Fruit fly (Drosophila melanogaster) whole organism, pupa: ENCODE results near the gene CG32767.
A peak's percentile ranks its signal among the peaks of the same experiment; 100 is the strongest.

ENCODE experiments used
- CG10348 ChIP-seq: fragments of 200-800 bp; sonication (Bioruptor generic); IDR thresholded peaks from 2 replicates; pipeline ENCODE4 v1.3.6; 2022; ENCODE audit warnings: missing biosample characterization, missing genetic modification characterization
- CG12605 ChIP-seq: fragments of 200-800 bp; sonication (Bioruptor generic); IDR thresholded peaks from 2 replicates; pipeline ENCODE4 v1.3.6; 2022; ENCODE audit warnings: missing biosample characterization, missing genetic modification characterization
- CG13204 ChIP-seq: fragments of 200-800 bp; sonication (Bioruptor generic); optimal IDR thresholded peaks from 2 replicates; lab custom pipeline; 2018; ENCODE audit warnings: missing biosample characterization, mild to moderate bottlenecking, missing genetic modification characterization, moderate library complexity
- CG14655 ChIP-seq: fragments of 200-800 bp; sonication (Bioruptor generic); optimal IDR thresholded peaks from 3 replicates; lab custom pipeline; 2017; ENCODE audit warnings: mild to moderate bottlenecking, missing biosample characterization, missing genetic modification reagents, missing genetic modification characterization
- CG15710 ChIP-seq: fragments of 200-800 bp; sonication (Bioruptor generic); optimal IDR thresholded peaks from 2 replicates; lab custom pipeline; 2018; ENCODE audit warnings: missing biosample characterization, mild to moderate bottlenecking, missing genetic modification characterization, moderate library complexity
- CG17806 ChIP-seq: fragments of 200-800 bp; sonication (Bioruptor generic); optimal IDR thresholded peaks from 2 replicates; lab custom pipeline; 2018; ENCODE audit warnings: missing biosample characterization, mild to moderate bottlenecking, missing genetic modification characterization, moderate library complexity
- CG32121 ChIP-seq: fragments of 200-800 bp; sonication (Bioruptor generic); IDR thresholded peaks from 2 replicates; pipeline ENCODE4 v1.3.6; 2022; ENCODE audit warnings: missing biosample characterization, missing genetic modification characterization
- CG34367 ChIP-seq: fragments of 200-800 bp; sonication (Bioruptor generic); optimal IDR thresholded peaks from 2 replicates; lab custom pipeline; 2018; ENCODE audit warnings: missing biosample characterization, mild to moderate bottlenecking, missing genetic modification characterization
- CG4496 ChIP-seq: fragments of 200-800 bp; sonication (Bioruptor generic); IDR thresholded peaks from 3 replicates; pipeline ENCODE4 v1.3.6; 2022; ENCODE audit warnings: missing biosample characterization, missing genetic modification characterization
- CG8159 ChIP-seq: fragments of 200-800 bp; sonication (Bioruptor generic); optimal IDR thresholded peaks from 3 replicates; lab custom pipeline; 2018; ENCODE audit warnings: missing biosample characterization, mild to moderate bottlenecking, missing genetic modification characterization, moderate library complexity
- CG8301 ChIP-seq: fragments of 200-800 bp; sonication (Bioruptor generic); optimal IDR thresholded peaks from 2 replicates; lab custom pipeline; 2018; ENCODE audit warnings: missing biosample characterization, mild to moderate bottlenecking, missing genetic modification characterization
- CG9948 ChIP-seq: fragments of 200-800 bp; sonication (Bioruptor generic); optimal IDR thresholded peaks from 2 replicates; lab custom pipeline; 2018; ENCODE audit warnings: missing biosample characterization, mild to moderate bottlenecking, missing genetic modification characterization, moderate library complexity
- D1 ChIP-seq: fragments of 200-800 bp; sonication (Bioruptor generic); optimal IDR thresholded peaks from 2 replicates; lab custom pipeline; 2018; ENCODE audit warnings: missing biosample characterization, mild to moderate bottlenecking, missing genetic modification characterization, moderate library complexity
- EcR ChIP-seq: fragments of 200-800 bp; sonication (Bioruptor generic); optimal IDR thresholded peaks from 3 replicates; lab custom pipeline; 2019; ENCODE audit warnings: missing biosample characterization, missing genetic modification characterization, mild to moderate bottlenecking, moderate library complexity, missing genetic modification reagents
- Ets98B ChIP-seq: fragments of 200-800 bp; sonication (Bioruptor generic); IDR thresholded peaks from 2 replicates; pipeline ENCODE4 v1.3.6; 2022; ENCODE audit warnings: missing biosample characterization, missing genetic modification characterization
- Pif1A ChIP-seq: fragments of 200-800 bp; sonication (Bioruptor generic); optimal IDR thresholded peaks from 3 replicates; lab custom pipeline; 2016; ENCODE audit warnings: missing biosample characterization, missing genetic modification characterization
- Pif1B ChIP-seq: fragments of 200-800 bp; sonication (Bioruptor generic); optimal IDR thresholded peaks from 3 replicates; lab custom pipeline; 2016; ENCODE audit warnings: missing biosample characterization, missing genetic modification characterization
- Snoo ChIP-seq: fragments of 200-800 bp; sonication (Bioruptor generic); optimal IDR thresholded peaks from 3 replicates; lab custom pipeline; 2017; ENCODE audit warnings: missing biosample characterization, mild to moderate bottlenecking, missing genetic modification characterization, inconsistent platforms
- fd96Ca ChIP-seq: fragments of 200-800 bp; sonication (Bioruptor generic); IDR thresholded peaks from 3 replicates; pipeline ENCODE4 v1.3.6; 2022; ENCODE audit warnings: missing biosample characterization, missing genetic modification characterization
- gl ChIP-seq: fragments of 200-800 bp; sonication (Bioruptor generic); optimal IDR thresholded peaks from 2 replicates; lab custom pipeline; 2018; ENCODE audit warnings: missing biosample characterization, mild to moderate bottlenecking, missing genetic modification characterization
- rn ChIP-seq: fragments of 200-800 bp; sonication (Bioruptor generic); IDR thresholded peaks from 2 replicates; pipeline ENCODE4 v1.3.6; 2022; ENCODE audit warnings: missing biosample characterization, missing genetic modification characterization

Gene CG32767

dm6 chrX:5084146-5085085, at the start of gene CG32767:
Gene CG32767, minus strand, starts transcription at chrX:5084768.
- peak; percentile 8 for TF ChIP-seq CG8159 (tag; lab: Kevin White, UChicago)
- peak; percentile 0 for TF ChIP-seq CG8301 (tag; lab: Kevin White, UChicago)
- no peak for TF ChIP-seq CG9948 (tag; lab: Kevin White, UChicago)
- no peak for TF ChIP-seq Ets98B (GFP tag; lab: Robert Waterston, UW)
- TF ChIP-seq rn (GFP tag; lab: Robert Waterston, UW), result no peak
- TF ChIP-seq CG4496 (GFP tag; lab: Robert Waterston, UW), result peak; percentile 30; the same call in 1 of the 3 replicates
- TF ChIP-seq CG12605 (GFP tag; lab: Robert Waterston, UW), result no peak
- peak; percentile 43; the same call in 2 of the 3 replicates for TF ChIP-seq fd96Ca
- peak; percentile 34 for TF ChIP-seq Pif1A
- no peak for TF ChIP-seq CG15710 (tag; lab: Kevin White, UChicago)
- no peak for TF ChIP-seq CG14655 (GFP tag; lab: Kevin White, UChicago)
- no peak for TF ChIP-seq CG10348 (GFP tag; lab: Robert Waterston, UW)

DNA sequence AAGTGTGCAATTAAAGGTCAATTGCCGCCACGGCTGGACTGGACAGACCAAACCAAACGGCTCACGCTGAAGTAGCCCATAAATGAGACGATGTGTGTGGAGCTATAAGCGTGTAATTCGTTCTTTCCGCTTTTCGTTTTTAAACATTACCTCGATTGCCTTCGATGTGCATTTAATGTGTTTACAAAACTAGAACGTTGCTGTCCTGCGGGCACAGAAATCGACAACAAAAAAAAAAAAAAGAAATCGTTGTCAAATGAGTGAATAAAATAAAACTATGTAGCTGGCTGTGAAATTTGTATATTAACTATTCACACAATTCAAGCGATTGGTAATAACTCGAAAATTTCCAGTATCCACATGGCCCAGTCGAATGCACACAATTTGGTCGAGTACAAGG, 47.0 kb upstream of the CG32767 start, which contains the start of gene Rpn13R:
Gene Rpn13R, plus strand, starts transcription at position 301 of the 400 bp plus-strand sequence.
- TF ChIP-seq EcR, result no peak
- no peak for TF ChIP-seq CG4496 (GFP tag; lab: Robert Waterston, UW)
- TF ChIP-seq Snoo (tag; lab: Kevin White, UChicago), result no peak
- TF ChIP-seq CG8159 (tag; lab: Kevin White, UChicago), result no peak
- no peak for TF ChIP-seq CG9948 (tag; lab: Kevin White, UChicago)
- TF ChIP-seq CG10348 (GFP tag; lab: Robert Waterston, UW), result no peak
- no peak for TF ChIP-seq D1 (tag; lab: Kevin White, UChicago)
- TF ChIP-seq rn (GFP tag; lab: Robert Waterston, UW), result no peak
- no peak for TF ChIP-seq Ets98B (GFP tag; lab: Robert Waterston, UW)

dm6 chrX:5113091-5113490, 28.5 kb upstream of the CG32767 start:
- no peak for TF ChIP-seq EcR
- no peak for TF ChIP-seq CG9948 (tag; lab: Kevin White, UChicago)
- TF ChIP-seq CG10348 (GFP tag; lab: Robert Waterston, UW), result no peak
- no peak for TF ChIP-seq Pif1B (GFP tag; lab: Kevin White, UChicago)
- no peak for TF ChIP-seq CG32121 (GFP tag; lab: Robert Waterston, UW)
- no peak for TF ChIP-seq Ets98B (GFP tag; lab: Robert Waterston, UW)
- no peak for TF ChIP-seq CG13204 (GFP tag; lab: Kevin White, UChicago)
- no peak for TF ChIP-seq CG15710 (tag; lab: Kevin White, UChicago)
- TF ChIP-seq CG4496 (GFP tag; lab: Robert Waterston, UW), result no peak
- no peak for TF ChIP-seq CG8301 (tag; lab: Kevin White, UChicago)
- TF ChIP-seq Pif1A, result no peak
- TF ChIP-seq gl (tag; lab: Kevin White, UChicago), result no peak
- no peak for TF ChIP-seq CG17806 (tag; lab: Kevin White, UChicago)
- TF ChIP-seq rn (GFP tag; lab: Robert Waterston, UW), result no peak
- TF ChIP-seq Snoo (tag; lab: Kevin White, UChicago), result no peak
- TF ChIP-seq CG14655 (GFP tag; lab: Kevin White, UChicago), result no peak
- no peak for TF ChIP-seq CG8159 (tag; lab: Kevin White, UChicago)

- no peak for TF ChIP-seq D1 (tag; lab: Kevin White, UChicago)
- no peak for TF ChIP-seq Pif1B (GFP tag; lab: Kevin White, UChicago)
Measured at dm6 chrX:5095620-5096019, 11.1 kb upstream of the CG32767 start.

dm6 chrX:5094387-5094786, 9.8 kb upstream of the CG32767 start:
- TF ChIP-seq CG10348 (GFP tag; lab: Robert Waterston, UW) (no peak), CG34367 (tag; lab: Kevin White, UChicago) (no peak), CG4496 (GFP tag; lab: Robert Waterston, UW) (no peak), CG15710 (tag; lab: Kevin White, UChicago) (no peak), gl (tag; lab: Kevin White, UChicago) (no peak), Pif1A (no peak), CG9948 (tag; lab: Kevin White, UChicago) (no peak), CG12605 (GFP tag; lab: Robert Waterston, UW) (no peak), CG8159 (tag; lab: Kevin White, UChicago) (no peak), Ets98B (GFP tag; lab: Robert Waterston, UW) (no peak), fd96Ca (no peak), CG17806 (tag; lab: Kevin White, UChicago) (no peak), CG32121 (GFP tag; lab: Robert Waterston, UW) (no peak), CG8301 (tag; lab: Kevin White, UChicago) (no peak), D1 (tag; lab: Kevin White, UChicago) (no peak), rn (GFP tag; lab: Robert Waterston, UW) (no peak), EcR (no peak), Snoo (tag; lab: Kevin White, UChicago) (no peak), Pif1B (GFP tag; lab: Kevin White, UChicago) (no peak)
